Fruit fly (Drosophila melanogaster): ENCODE measurements around the gene bnk.
A peak's percentile ranks its signal among the peaks of the same experiment; 100 is the strongest.

bnk gene

dm6 chr3R:31213227-31213626 is 20.1 kb downstream of the bnk start, which contains the start of the genes Zwilch and CG1542 (continued):
- TF ChIP-seq GATAe (GFP tag; conservative IDR thresholded peaks at IDR 0.05): no peak
- peak; percentile 80 for TF ChIP-seq CG3838 (GFP tag; optimal IDR thresholded peaks at IDR 0.05)
- peak; percentile 70 for TF ChIP-seq Scr (GFP tag; IDR thresholded peaks at IDR 0.05; ENCODE audit: partially characterized antibody)
- TF ChIP-seq CG31441 (GFP tag; IDR thresholded peaks at IDR 0.05): no peak
- no peak for TF ChIP-seq CG18262 (tag; optimal IDR thresholded peaks at IDR 0.05)
- no peak for TF ChIP-seq CG34422 (GFP tag; IDR thresholded peaks at IDR 0.05)
- no peak for TF ChIP-seq Antp (GFP tag; optimal IDR thresholded peaks at IDR 0.05)
- no peak for TF ChIP-seq Gug (GFP tag; IDR thresholded peaks at IDR 0.05)
- no peak for TF ChIP-seq NK7.1 (GFP tag; optimal IDR thresholded peaks at IDR 0.05)
- no peak for TF ChIP-seq E2f1 (GFP tag; IDR thresholded peaks at IDR 0.05)
- TF ChIP-seq zfh1 (GFP tag; IDR thresholded peaks at IDR 0.05): no peak
- TF ChIP-seq Fer3 (tag; optimal IDR thresholded peaks at IDR 0.05): no peak
- TF ChIP-seq pzg (GFP tag; optimal IDR thresholded peaks at IDR 0.05): peak; percentile 96
- no peak for TF ChIP-seq peb (GFP tag; IDR thresholded peaks at IDR 0.05)
- no peak for TF ChIP-seq CG30431 (GFP tag; optimal IDR thresholded peaks at IDR 0.05)
- TF ChIP-seq Camta (GFP tag; optimal IDR thresholded peaks at IDR 0.05): no peak
- no peak for TF ChIP-seq hth (optimal IDR thresholded peaks at IDR 0.05)
- no peak for TF ChIP-seq jing (GFP tag; optimal IDR thresholded peaks at IDR 0.05)
- TF ChIP-seq Hmr (GFP tag; optimal IDR thresholded peaks at IDR 0.05): no peak
- no peak for TF ChIP-seq CG2889 (GFP tag; IDR thresholded peaks at IDR 0.05)
- no peak for TF ChIP-seq tio (GFP tag; optimal IDR thresholded peaks at IDR 0.05)
- TF ChIP-seq kah (GFP tag; optimal IDR thresholded peaks at IDR 0.05): no peak
- TF ChIP-seq Aef1 (GFP tag; IDR thresholded peaks at IDR 0.05): no peak
- TF ChIP-seq pan (optimal IDR thresholded peaks at IDR 0.05): no peak
- no peak for TF ChIP-seq pan (GFP tag; optimal IDR thresholded peaks at IDR 0.05 in 1 of 2, IDR thresholded peaks at IDR 0.05 in 1 of 2)
- peak; percentile 75; the same call in 2 of the 3 replicates for TF ChIP-seq hb (GFP tag; IDR thresholded peaks at IDR 0.05; ENCODE audit: partially characterized antibody)
- no peak for TF ChIP-seq Drgx (GFP tag; IDR thresholded peaks at IDR 0.05)
- TF ChIP-seq CG6654 (GFP tag; optimal IDR thresholded peaks at IDR 0.05): no peak
- TF ChIP-seq gfzf (GFP tag; optimal IDR thresholded peaks at IDR 0.05): peak; percentile 92
- no peak for TF ChIP-seq CG18599 (GFP tag; optimal IDR thresholded peaks at IDR 0.05)
- TF ChIP-seq CG17359 (tag; optimal IDR thresholded peaks at IDR 0.05): no peak
- TF ChIP-seq dmrt11E (tag; optimal IDR thresholded peaks at IDR 0.05): no peak
- TF ChIP-seq Dek (tag; optimal IDR thresholded peaks at IDR 0.05): no peak
- TF ChIP-seq Nf-YB (GFP tag; optimal IDR thresholded peaks at IDR 0.05): no peak
- no peak for TF ChIP-seq BtbVII (GFP tag; optimal IDR thresholded peaks at IDR 0.05)
- no peak for TF ChIP-seq exex (tag; optimal IDR thresholded peaks at IDR 0.05)
- no peak for TF ChIP-seq luna (GFP tag; optimal IDR thresholded peaks at IDR 0.05)
- TF ChIP-seq lmd (GFP tag; IDR thresholded peaks at IDR 0.05): no peak
- TF ChIP-seq CG43689 (GFP tag; IDR thresholded peaks at IDR 0.05): no peak
- no peak for TF ChIP-seq CG8924 (tag; optimal IDR thresholded peaks at IDR 0.05)
- no peak for TF ChIP-seq grn (GFP tag; optimal IDR thresholded peaks at IDR 0.05)
- TF ChIP-seq CG1233 (GFP tag; optimal IDR thresholded peaks at IDR 0.05): no peak
- TF ChIP-seq CG12299 (tag; optimal IDR thresholded peaks at IDR 0.05): no peak
- no peak for TF ChIP-seq Mrtf (GFP tag; IDR thresholded peaks at IDR 0.05)
- no peak for TF ChIP-seq twi (tag; optimal IDR thresholded peaks at IDR 0.05)
- peak; percentile 77; the same call in 2 of the 3 replicates for TF ChIP-seq zen2 (GFP tag; IDR thresholded peaks at IDR 0.05; ENCODE audit: partially characterized antibody)
- no peak for TF ChIP-seq danr (GFP tag; IDR thresholded peaks at IDR 0.05)
- no peak for TF ChIP-seq CG4707 (GFP tag; optimal IDR thresholded peaks at IDR 0.05)
- TF ChIP-seq vnd (GFP tag; IDR thresholded peaks at IDR 0.05; ENCODE audit: partially characterized antibody): peak; percentile 60; the same call in 2 of the 3 replicates
- TF ChIP-seq CG4617 (GFP tag; optimal IDR thresholded peaks at IDR 0.05; ENCODE audit: borderline replicate concordance): peak; percentile 65
- TF ChIP-seq Hr39 (optimal IDR thresholded peaks at IDR 0.05): no peak
- no peak for TF ChIP-seq Awh (GFP tag; IDR thresholded peaks at IDR 0.05)
